Worm (Caenorhabditis elegans) whole organism, L2 larva: ENCODE data around the gene fbxa-78.

ENCODE experiments used
- F13H6.1 ChIP-seq: sonication (generic microtip); optimal IDR thresholded peaks from 2 replicates; lab custom pipeline; 2016; ENCODE audit warnings: missing genetic modification characterization, missing compliant biosample characterization
- aly-2 ChIP-seq: fragments of 150-350 bp; optimal IDR thresholded peaks from 2 replicates; lab custom pipeline; 2014; ENCODE audit warnings: missing biosample characterization, missing genetic modification characterization
- egl-27 ChIP-seq: sonication (generic microtip); optimal IDR thresholded peaks from 3 replicates; lab custom pipeline; 2017; ENCODE audit warnings: missing biosample characterization, missing genetic modification reagents, missing genetic modification characterization
- fos-1 ChIP-seq: fragments of 150-350 bp; optimal IDR thresholded peaks from 2 replicates; lab custom pipeline; 2014; ENCODE audit warnings: missing biosample characterization, missing genetic modification characterization
- nhr-21 ChIP-seq: fragments of 150-350 bp; optimal IDR thresholded peaks from 2 replicates; lab custom pipeline; 2014; ENCODE audit warnings: missing biosample characterization, missing genetic modification characterization
- unc-39 ChIP-seq: fragments of 150-350 bp; optimal IDR thresholded peaks from 2 replicates; lab custom pipeline; 2014; ENCODE audit warnings: missing biosample characterization, missing genetic modification characterization
- ztf-1 ChIP-seq: fragments of 200-800 bp; sonication (Bioruptor generic); conservative IDR thresholded peaks from 2 replicates; pipeline ENCODE4 v1.3.6; 2022; ENCODE audit warnings: missing genetic modification characterization, missing compliant biosample characterization

fbxa-78 gene

DNA sequence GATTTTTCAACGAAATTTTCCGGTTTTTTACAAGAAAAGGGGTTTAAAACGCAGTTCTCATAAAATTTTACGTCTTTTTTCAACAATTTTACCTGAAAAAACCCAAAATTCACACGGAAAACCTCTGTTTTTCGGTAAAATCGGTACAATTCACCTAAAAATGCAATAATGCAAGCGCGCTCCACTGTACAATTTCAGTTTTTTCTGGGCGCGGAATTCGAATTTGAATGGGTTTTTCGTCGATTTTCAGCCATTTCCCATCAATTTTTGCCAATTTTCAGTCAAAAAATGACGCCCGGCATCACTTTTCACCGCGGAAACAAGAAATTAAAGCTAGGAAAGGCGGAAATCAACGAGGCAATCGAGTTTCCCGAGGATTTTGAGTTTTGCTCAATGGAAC, 50.4 kb downstream of the fbxa-78 start, which contains the start of gene orc-3 (continued):
- TF ChIP-seq egl-27 (tag; lab: Kevin White, UChicago) (no peak), ztf-1 (GFP tag; lab: Robert Waterston, UW) (no peak), F13H6.1 (no peak), fos-1 (tag; lab: Kevin White, UChicago) (no peak), nhr-21 (tag; lab: Kevin White, UChicago) (no peak), unc-39 (tag; lab: Kevin White, UChicago) (no peak), aly-2 (tag; lab: Kevin White, UChicago) (no peak)
